Worm (Caenorhabditis elegans): ENCODE results near the gene nonu-1.

Gene nonu-1

ce11 chrIII:4837429-4837828 is 12.3 kb downstream of the nonu-1 start, which contains the start of the genes acbp-7 and F26A1.19:
acbp-7 (plus strand) TSS chrIII:4837729.
F26A1.19 (plus strand) TSS chrIII:4837731.
- TF ChIP-seq him-1 (tag; optimal IDR thresholded peaks at IDR 0.05): no peak
- TF ChIP-seq ztf-25 (GFP tag; IDR thresholded peaks at IDR 0.05): no peak
- no peak for TF ChIP-seq cebp-2 (GFP tag; IDR thresholded peaks at IDR 0.05)
- TF ChIP-seq zim-3 (tag; optimal IDR thresholded peaks at IDR 0.05): no peak
- TF ChIP-seq sptf-2 (GFP tag; optimal IDR thresholded peaks at IDR 0.05): no peak
- no peak for TF ChIP-seq madf-3 (GFP tag; IDR thresholded peaks at IDR 0.05)
- no peak for TF ChIP-seq hsf-1 (GFP tag; IDR thresholded peaks at IDR 0.05)
- no peak for TF ChIP-seq tlf-1 (GFP tag; optimal IDR thresholded peaks at IDR 0.05)

DNA sequence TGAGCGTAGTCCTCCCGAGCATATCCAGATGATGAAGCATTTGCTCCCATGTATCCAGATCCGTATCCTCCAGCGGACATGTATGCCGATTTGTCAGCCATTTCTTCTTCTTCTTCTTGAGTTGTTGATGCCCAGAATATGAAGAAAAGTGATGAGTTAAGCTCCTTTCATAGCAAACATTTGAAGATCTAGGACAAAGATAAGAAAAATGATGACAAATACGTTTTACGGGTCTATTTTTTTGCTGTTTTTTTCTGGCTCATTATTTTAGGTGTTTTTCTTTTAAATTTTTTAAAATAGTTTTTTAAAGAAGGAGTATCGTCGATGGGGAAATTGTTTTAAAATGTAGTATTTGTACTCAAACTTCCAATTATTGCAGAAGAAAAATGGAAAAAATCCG is 19.5 kb downstream of the nonu-1 start, which contains the start of gene nspd-9:
Gene nspd-9, minus strand, starts transcription at position 101 of the 400 bp plus-strand sequence.
- TF ChIP-seq K12H6.12 (tag; optimal IDR thresholded peaks at IDR 0.05): no peak
- no peak for TF ChIP-seq ceh-79 (tag; optimal IDR thresholded peaks at IDR 0.05)
- TF ChIP-seq ama-1 (optimal IDR thresholded peaks at IDR 0.05): no peak
- TF ChIP-seq ama-1 (GFP tag; optimal IDR thresholded peaks at IDR 0.05): no peak

ce11 chrIII:4829440-4829839 is 20.3 kb downstream of the nonu-1 start, which contains the start of gene F26A1.9:
F26A1.9 (minus strand) TSS chrIII:4829540.
- no peak for TF ChIP-seq T26A5.8 (tag; optimal IDR thresholded peaks at IDR 0.05)

DNA sequence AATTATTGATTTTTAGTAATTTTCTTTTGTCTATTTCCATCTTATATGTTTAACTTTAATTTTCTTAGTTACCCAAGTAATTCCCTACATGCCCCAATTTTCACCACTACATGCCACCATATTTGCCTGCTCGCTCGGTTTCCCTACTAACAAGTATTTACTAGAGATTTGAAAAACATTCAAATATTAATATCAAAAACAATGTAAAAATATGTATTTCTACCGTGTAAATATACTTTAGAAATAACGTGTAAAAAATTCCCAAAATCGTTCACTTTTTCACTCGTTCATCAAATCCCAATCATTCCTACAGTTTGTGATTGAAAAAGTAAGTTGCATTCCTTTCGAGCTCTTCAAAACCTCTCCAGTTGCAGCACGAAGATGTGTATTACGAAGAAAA is 23.1 kb downstream of the nonu-1 start, which contains the start of gene F26A1.3:
Gene F26A1.3, plus strand, starts transcription at position 301 of the 400 bp plus-strand sequence.
- TF ChIP-seq Y79H2A.3 (GFP tag; conservative IDR thresholded peaks at IDR 0.05) (no peak), F52B5.7 (tag; optimal IDR thresholded peaks at IDR 0.05) (no peak), pha-4 (tag; optimal IDR thresholded peaks at IDR 0.05) (no peak), nhr-179 (tag; optimal IDR thresholded peaks at IDR 0.05) (no peak), tbx-9 (tag; optimal IDR thresholded peaks at IDR 0.05; ENCODE audit: borderline replicate concordance) (no peak), nfyb-1 (GFP tag; IDR thresholded peaks at IDR 0.05) (no peak), Y67H2A.10 (GFP tag; conservative IDR thresholded peaks at IDR 0.05) (no peak), F33H1.4 (GFP tag; IDR thresholded peaks at IDR 0.05) (no peak), snpc-3.4 (tag; optimal IDR thresholded peaks at IDR 0.05) (no peak), zfh-2 (GFP tag; conservative IDR thresholded peaks at IDR 0.05) (no peak), F49E8.2 (tag; optimal IDR thresholded peaks at IDR 0.05; ENCODE audit: insufficient read depth) (no peak), B0261.1 (tag; optimal IDR thresholded peaks at IDR 0.05) (no peak), somi-1 (GFP tag; optimal IDR thresholded peaks at IDR 0.05) (no peak), F10E7.11 (tag; optimal IDR thresholded peaks at IDR 0.05) (no peak), ztf-3 (GFP tag; optimal IDR thresholded peaks at IDR 0.05) (no peak), ceh-91 (GFP tag; IDR thresholded peaks at IDR 0.05) (no peak), B0336.3 (GFP tag; IDR thresholded peaks at IDR 0.05) (no peak), C06A6.2 (GFP tag; conservative IDR thresholded peaks at IDR 0.05) (no peak), hlh-26 (GFP tag; conservative IDR thresholded peaks at IDR 0.05) (no peak)

DNA sequence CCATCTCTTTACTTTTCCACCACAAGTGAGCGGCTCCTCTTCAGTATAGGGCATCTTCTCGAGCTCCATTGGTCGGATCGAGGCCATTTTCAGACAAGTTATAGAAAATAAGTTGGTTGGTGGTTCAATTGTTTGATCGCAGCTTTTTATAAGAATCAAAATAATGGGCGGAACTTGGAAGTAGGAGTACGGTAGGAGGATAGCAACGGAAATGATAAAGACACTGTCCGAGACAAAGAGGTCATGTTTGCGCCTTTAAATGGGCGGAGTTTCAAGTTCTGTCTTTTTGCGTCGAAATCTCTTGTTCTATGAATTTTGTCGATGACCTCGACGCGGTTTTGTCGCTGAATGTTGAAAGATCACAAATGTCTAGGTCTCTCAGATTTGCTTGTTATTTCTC is 27.6 kb downstream of the nonu-1 start, which contains the start of gene F26A1.8:
Gene F26A1.8, minus strand, starts transcription at position 101 of the 400 bp plus-strand sequence.
- TF ChIP-seq ztf-18 (tag; optimal IDR thresholded peaks at IDR 0.05) (no peak), pbrm-1 (GFP tag; IDR thresholded peaks at IDR 0.05) (no peak), unc-62 (GFP tag; optimal IDR thresholded peaks at IDR 0.05) (no peak), ZK185.1 (tag; optimal IDR thresholded peaks at IDR 0.05; ENCODE audit: poor library complexity, severe bottlenecking) (no peak), ztf-3 (GFP tag; optimal IDR thresholded peaks at IDR 0.05) (no peak), tlf-1 (GFP tag; optimal IDR thresholded peaks at IDR 0.05) (no peak), F33H1.4 (GFP tag; IDR thresholded peaks at IDR 0.05) (no peak), aptf-3 (GFP tag; IDR thresholded peaks at IDR 0.05) (no peak), K12H6.12 (tag; optimal IDR thresholded peaks at IDR 0.05) (no peak)
